Worm (Caenorhabditis elegans): ENCODE results near the gene Y97E10AR.6.

The Y97E10AR.6 gene

DNA sequence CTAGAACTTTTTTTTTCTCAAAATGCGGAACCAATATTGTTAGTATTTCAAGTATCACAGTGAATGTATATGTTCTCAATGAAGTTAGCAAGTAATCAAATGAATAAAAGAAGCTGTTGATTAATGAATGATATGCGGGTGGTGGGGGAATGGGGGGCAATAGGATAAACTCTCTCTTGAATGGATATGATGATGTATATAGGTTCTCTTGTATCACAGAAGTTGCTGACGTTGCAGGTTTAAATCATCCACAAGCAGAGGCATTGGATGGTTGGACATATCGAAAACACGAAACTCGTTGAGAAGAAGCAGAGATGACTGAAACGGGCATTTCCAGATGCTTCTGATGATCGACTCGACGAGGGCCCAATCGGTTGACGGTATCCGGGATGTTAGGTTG, 25.9 kb upstream of the Y97E10AR.6 start:
- TF ChIP-seq nfya-2 (GFP tag; IDR thresholded peaks at IDR 0.05) (no peak), ztf-3 (GFP tag; optimal IDR thresholded peaks at IDR 0.05) (no peak), nhr-80 (tag; optimal IDR thresholded peaks at IDR 0.05) (no peak), nhr-27 (tag; optimal IDR thresholded peaks at IDR 0.05) (no peak), K12H6.12 (tag; optimal IDR thresholded peaks at IDR 0.05) (no peak), Y56A3A.18 (GFP tag; IDR thresholded peaks at IDR 0.05) (0 out of 2 replicates have a peak, but pooled peaks have one; percentile 10)

DNA sequence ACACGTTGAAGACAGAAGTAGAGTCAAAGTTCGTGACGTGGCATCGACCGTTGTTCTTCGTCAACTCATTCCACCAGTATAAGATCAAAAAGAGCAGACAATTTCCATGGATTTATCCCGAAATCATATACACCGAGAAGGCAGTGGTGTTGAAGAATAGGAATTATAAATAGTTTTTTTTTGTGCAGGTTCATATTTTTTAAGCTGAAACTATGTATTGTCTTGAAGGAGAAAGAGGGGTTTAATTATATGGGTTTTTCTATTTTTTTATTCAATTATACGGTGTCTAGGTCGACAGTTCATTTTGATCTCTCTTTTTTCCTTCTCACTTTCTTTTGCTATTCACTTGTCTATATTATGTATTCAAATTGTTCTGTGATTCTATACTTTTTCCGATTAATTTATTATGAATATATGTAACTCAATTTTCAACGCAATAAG, 25.4 kb upstream of the Y97E10AR.6 start:
- TF ChIP-seq ztf-3 (GFP tag; optimal IDR thresholded peaks at IDR 0.05) = no peak
- no peak for TF ChIP-seq ztf-25 (GFP tag; IDR thresholded peaks at IDR 0.05)
- TF ChIP-seq D2030.7 (GFP tag; IDR thresholded peaks at IDR 0.05) = no peak
- no peak for TF ChIP-seq unc-130 (GFP tag; optimal IDR thresholded peaks at IDR 0.05)
- TF ChIP-seq mxl-1 (tag; optimal IDR thresholded peaks at IDR 0.05) = no peak
- TF ChIP-seq hmg-20 (GFP tag; IDR thresholded peaks at IDR 0.05) = no peak
- no peak for TF ChIP-seq die-1 (tag; optimal IDR thresholded peaks at IDR 0.05)
- TF ChIP-seq attf-5 (GFP tag; optimal IDR thresholded peaks at IDR 0.05) = no peak
- 0 out of 2 replicates have a peak, but pooled peaks have one; percentile 33 for TF ChIP-seq Y53G8AR.9 (GFP tag; conservative IDR thresholded peaks at IDR 0.05)
- TF ChIP-seq Y95B8A.8 (GFP tag; IDR thresholded peaks at IDR 0.05) = 0 out of 2 replicates have a peak, but pooled peaks have one; percentile 5
- TF ChIP-seq snpc-3.4 (tag; optimal IDR thresholded peaks at IDR 0.05) = no peak
- no peak for TF ChIP-seq chd-7 (tag; optimal IDR thresholded peaks at IDR 0.05)
- no peak for TF ChIP-seq repo-1 (tag; optimal IDR thresholded peaks at IDR 0.05)
- no peak for TF ChIP-seq nfya-1 (tag; optimal IDR thresholded peaks at IDR 0.05; ENCODE audit: borderline replicate concordance, insufficient read depth)
- TF ChIP-seq ama-1 (optimal IDR thresholded peaks at IDR 0.05) = peak; percentile 14
- no peak for TF ChIP-seq ama-1 (GFP tag; optimal IDR thresholded peaks at IDR 0.05)
- TF ChIP-seq pbrm-1 (GFP tag; IDR thresholded peaks at IDR 0.05) = no peak
- TF ChIP-seq nhr-27 (tag; optimal IDR thresholded peaks at IDR 0.05) = no peak
- TF ChIP-seq madf-3 (GFP tag; IDR thresholded peaks at IDR 0.05) = no peak
- 0 out of 2 replicates have a peak, but pooled peaks have one; percentile 15 for TF ChIP-seq hmg-1.2 (GFP tag; IDR thresholded peaks at IDR 0.05)
- no peak for TF ChIP-seq Y67H2A.10 (GFP tag; conservative IDR thresholded peaks at IDR 0.05)
- TF ChIP-seq sdz-38 (tag; optimal IDR thresholded peaks at IDR 0.05) = no peak
- TF ChIP-seq nhr-120 (GFP tag; IDR thresholded peaks at IDR 0.05) = no peak
- no peak for TF ChIP-seq ztf-18 (tag; optimal IDR thresholded peaks at IDR 0.05)
- no peak for TF ChIP-seq bed-1 (GFP tag; IDR thresholded peaks at IDR 0.05)
- no peak for TF ChIP-seq pha-4 (tag; optimal IDR thresholded peaks at IDR 0.05)
- peak; percentile 28 for TF ChIP-seq gei-17 (GFP tag; optimal IDR thresholded peaks at IDR 0.05)
- peak; percentile 3 for TF ChIP-seq atf-7 (tag; optimal IDR thresholded peaks at IDR 0.05)
- TF ChIP-seq egl-18 (GFP tag; IDR thresholded peaks at IDR 0.05) = no peak
- TF ChIP-seq B0035.1 (tag; optimal IDR thresholded peaks at IDR 0.05) = peak; percentile 42
- no peak for TF ChIP-seq dpl-1 (GFP tag; optimal IDR thresholded peaks at IDR 0.05)
- TF ChIP-seq egrh-3 (GFP tag; IDR thresholded peaks at IDR 0.05) = no peak
- peak; percentile 1 for TF ChIP-seq lin-40 (tag; optimal IDR thresholded peaks at IDR 0.05)
- no peak for TF ChIP-seq dpff-1 (tag; optimal IDR thresholded peaks at IDR 0.05)
- TF ChIP-seq madf-6 (GFP tag; IDR thresholded peaks at IDR 0.05) = no peak; the same call in 1 of the 2 replicates
- TF ChIP-seq nfyb-1 (GFP tag; IDR thresholded peaks at IDR 0.05) = 0 out of 2 replicates have a peak, but pooled peaks have one; percentile 48
- TF ChIP-seq zfh-2 (GFP tag; conservative IDR thresholded peaks at IDR 0.05) = no peak
- TF ChIP-seq nhr-179 (tag; optimal IDR thresholded peaks at IDR 0.05) = no peak
- no peak for TF ChIP-seq ceh-58 (GFP tag; IDR thresholded peaks at IDR 0.05)
- no peak for TF ChIP-seq F10E7.11 (tag; optimal IDR thresholded peaks at IDR 0.05)
- TF ChIP-seq F22D6.2 (tag; optimal IDR thresholded peaks at IDR 0.05) = no peak
- TF ChIP-seq sptf-2 (GFP tag; optimal IDR thresholded peaks at IDR 0.05) = no peak
- no peak for TF ChIP-seq ccch-3 (GFP tag; optimal IDR thresholded peaks at IDR 0.05)
- no peak for TF ChIP-seq lag-1 (GFP tag; IDR thresholded peaks at IDR 0.05)
- peak; percentile 68; the same call in 1 of the 2 replicates for TF ChIP-seq K11D2.4 (GFP tag; IDR thresholded peaks at IDR 0.05)

All from whole organism, young adult.